Fruit fly (Drosophila melanogaster) whole organism, adult: Measurements from ENCODE around the gene tbc.

Source experiments
- CG5204 ChIP-seq: fragments of 200-800 bp; sonication (Bioruptor generic); optimal IDR thresholded peaks from 2 replicates; lab custom pipeline; 2016; ENCODE audit warnings: missing biosample characterization, missing genetic modification characterization
- Clk ChIP-seq: fragments of 200-800 bp; sonication (Bioruptor generic); optimal IDR thresholded peaks from 2 replicates; lab custom pipeline; 2017; ENCODE audit warnings: missing biosample characterization, missing genetic modification characterization
- bab1 ChIP-seq: fragments of 200-800 bp; sonication (Bioruptor generic); optimal IDR thresholded peaks from 3 replicates; lab custom pipeline; 2019; ENCODE audit warnings: missing biosample characterization, mild to moderate bottlenecking, missing genetic modification characterization, moderate library complexity
- kay ChIP-seq: fragments of 200-800 bp; sonication (Bioruptor generic); peaks from one replicate; lab custom pipeline; 2016; ENCODE audit warnings: missing biosample characterization, missing genetic modification characterization, borderline replicate concordance
- toe ChIP-seq: fragments of 200-800 bp; sonication (Bioruptor generic); optimal IDR thresholded peaks from 2 replicates; lab custom pipeline; 2016; ENCODE audit warnings: missing biosample characterization, missing genetic modification characterization

dm6 chrX:20481404-20481803 lies 32.3 kb downstream of the tbc start:
- TF ChIP-seq kay (GFP tag; lab: Kevin White, UChicago) (no peak), CG5204 (GFP tag; lab: Kevin White, UChicago) (no peak), toe (GFP tag; lab: Kevin White, UChicago) (no peak), bab1 (GFP tag; lab: Kevin White, UChicago) (peak; percentile 38), Clk (GFP tag; lab: Kevin White, UChicago) (no peak)
